Fruit fly (Drosophila melanogaster): ENCODE measurements around the gene CG12498.

DNA sequence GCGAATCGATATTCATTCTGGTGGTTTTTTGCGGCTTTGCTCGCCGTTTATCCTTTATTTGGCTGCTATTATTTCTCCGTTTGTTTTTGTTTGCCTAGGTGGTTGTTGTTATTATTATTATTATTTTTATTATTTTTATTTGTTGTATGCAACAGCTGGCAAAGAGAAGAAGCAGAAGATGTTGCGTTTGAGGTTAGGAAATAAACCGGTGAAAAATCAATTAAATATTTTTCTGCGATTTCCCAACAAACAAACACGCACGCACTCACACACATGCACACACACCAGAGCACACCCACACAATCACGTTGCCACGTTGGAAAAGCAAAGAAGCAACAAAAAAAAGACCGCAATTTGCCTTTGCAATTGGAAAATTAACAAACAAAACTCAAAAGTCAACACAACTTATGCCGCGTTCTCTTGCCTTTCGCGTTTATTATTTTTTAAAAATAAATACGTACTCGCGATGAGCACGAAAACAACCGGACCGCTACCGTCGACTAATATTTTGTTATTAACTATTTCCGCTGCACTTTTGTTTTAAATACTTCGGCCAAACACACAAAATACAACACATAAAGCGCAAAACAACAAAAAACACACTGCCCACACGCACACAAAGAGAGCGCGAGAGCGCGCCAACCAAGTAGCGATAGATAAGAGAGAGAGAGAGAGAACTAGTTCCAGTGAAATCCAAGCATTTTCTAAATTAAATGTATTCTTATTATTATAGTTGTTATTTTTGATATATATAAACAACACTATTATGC is 20.2 kb upstream of the CG12498 start:
- TF ChIP-seq CG8478 (optimal IDR thresholded peaks at IDR 0.05), result no peak
- no peak for TF ChIP-seq CTCF (optimal IDR thresholded peaks at IDR 0.05)
